Worm (Caenorhabditis elegans): ENCODE data around the gene srb-1.

- no peak for TF ChIP-seq ets-4 (GFP tag; optimal IDR thresholded peaks at IDR 0.05)
- no peak for TF ChIP-seq nfya-2 (GFP tag; IDR thresholded peaks at IDR 0.05)
- no peak for TF ChIP-seq nfya-1 (tag; optimal IDR thresholded peaks at IDR 0.05; ENCODE audit: borderline replicate concordance, insufficient read depth)
- TF ChIP-seq pha-4 (tag; optimal IDR thresholded peaks at IDR 0.05) = no peak
- TF ChIP-seq C17E4.6 (GFP tag; IDR thresholded peaks at IDR 0.05) = no peak
- no peak for TF ChIP-seq fkh-3 (tag; optimal IDR thresholded peaks at IDR 0.05)
- no peak for TF ChIP-seq snpc-1.3 (tag; optimal IDR thresholded peaks at IDR 0.05; ENCODE audit: insufficient read depth)
- TF ChIP-seq snpc-1.1 (tag; optimal IDR thresholded peaks at IDR 0.05; ENCODE audit: insufficient read depth) = no peak
- no peak for TF ChIP-seq Y95B8A.8 (GFP tag; IDR thresholded peaks at IDR 0.05)
- no peak for TF ChIP-seq ekl-4 (GFP tag; IDR thresholded peaks at IDR 0.05)
- no peak for TF ChIP-seq nhr-90 (tag; optimal IDR thresholded peaks at IDR 0.05)
- no peak for TF ChIP-seq attf-6 (GFP tag; IDR thresholded peaks at IDR 0.05)
- TF ChIP-seq snpc-3.4 (tag; optimal IDR thresholded peaks at IDR 0.05) = no peak
- no peak for TF ChIP-seq nfyb-1 (GFP tag; IDR thresholded peaks at IDR 0.05)
Observed at ce11 chrII:5156983-5157382, 13.8 kb downstream of the srb-1 start, which contains the start of gene msp-45.

All from whole organism, young adult.